Worm (Caenorhabditis elegans) whole organism, midembryonic: Measurements from ENCODE around the gene F34H10.5.

Source experiments
- klf-2 ChIP-seq: fragments of 200-800 bp; sonication (Bioruptor generic); conservative IDR thresholded peaks from 2 replicates; pipeline ENCODE4 v1.3.6; 2022; ENCODE audit warnings: missing genetic modification reagents, missing genetic modification characterization, missing compliant biosample characterization
- med-1 ChIP-seq: sonication (generic microtip); optimal IDR thresholded peaks from 2 replicates; lab custom pipeline; 2017; ENCODE audit warnings: missing genetic modification characterization, mild to moderate bottlenecking, missing compliant biosample characterization, antibody characterized with exemption, missing genetic modification reagents; ENCODE audit not compliant: insufficient read depth
- ztf-23 ChIP-seq: fragments of 200-800 bp; sonication (Bioruptor generic); IDR thresholded peaks from 2 replicates; pipeline ENCODE4 v1.3.6; 2022; ENCODE audit warnings: missing genetic modification reagents, missing genetic modification characterization, missing compliant biosample characterization

ce11 chrX:9654232-9654631, 18.8 kb downstream of the F34H10.5 start:
- TF ChIP-seq klf-2 (GFP tag; lab: Robert Waterston, UW) (no peak), ztf-23 (GFP tag; lab: Robert Waterston, UW) (no peak), med-1 (GFP tag; lab: Kevin White, UChicago) (no peak)
